Fruit fly (Drosophila melanogaster): ENCODE measurements around the gene Hsp67Bc.

The Hsp67Bc gene

DNA sequence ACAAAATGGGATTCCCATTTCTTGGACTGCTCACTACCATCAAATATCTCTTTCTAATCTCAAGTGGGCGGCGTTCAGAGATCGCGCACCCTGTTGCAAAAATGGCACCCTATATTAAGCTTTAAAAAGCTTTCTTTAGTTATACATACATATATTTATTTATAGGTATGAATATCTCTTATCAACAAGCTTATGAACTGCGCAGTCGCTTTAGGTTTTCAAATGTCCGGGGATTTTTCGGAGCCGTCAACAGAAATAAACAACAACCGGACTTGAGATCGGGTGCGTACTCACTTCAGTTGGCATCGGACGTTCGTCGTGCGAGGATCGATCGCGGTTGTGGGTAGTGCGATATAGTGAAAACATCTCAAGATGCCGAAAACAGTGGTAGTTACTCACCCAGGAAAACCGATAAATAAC is 23.0 kb downstream of the Hsp67Bc start, which contains the start of gene PGRP-LF (continued):
- TF ChIP-seq Sox100B (GFP tag; optimal IDR thresholded peaks at IDR 0.05) (no peak), sc (optimal IDR thresholded peaks at IDR 0.05) (no peak), sc (GFP tag; optimal IDR thresholded peaks at IDR 0.05) (no peak), CG12299 (tag; optimal IDR thresholded peaks at IDR 0.05) (peak; percentile 18), CG8281 (tag; optimal IDR thresholded peaks at IDR 0.05) (no peak), Rx (GFP tag; IDR thresholded peaks at IDR 0.05) (no peak), Hand (GFP tag; optimal IDR thresholded peaks at IDR 0.05) (no peak), Asciz (GFP tag; optimal IDR thresholded peaks at IDR 0.05) (no peak), phol (tag; optimal IDR thresholded peaks at IDR 0.05) (no peak), CG2129 (GFP tag; IDR thresholded peaks at IDR 0.05; ENCODE audit: partially characterized antibody) (no peak), Scr (GFP tag; IDR thresholded peaks at IDR 0.05; ENCODE audit: partially characterized antibody) (no peak; the same call in 1 of the 2 replicates), cas (GFP tag; IDR thresholded peaks at IDR 0.05) (no peak), CG31224 (GFP tag; IDR thresholded peaks at IDR 0.05) (no peak), kni (GFP tag; optimal IDR thresholded peaks at IDR 0.05) (no peak), CG6654 (GFP tag; optimal IDR thresholded peaks at IDR 0.05) (no peak), Adf1 (GFP tag; IDR thresholded peaks at IDR 0.05) (peak; percentile 70; the same call in 1 of the 2 replicates), CG7372 (GFP tag; IDR thresholded peaks at IDR 0.05) (no peak), caup (GFP tag; optimal IDR thresholded peaks at IDR 0.05; ENCODE audit: severe bottlenecking) (peak; percentile 24), dm (GFP tag; optimal IDR thresholded peaks at IDR 0.05) (no peak), Oaz (GFP tag; IDR thresholded peaks at IDR 0.05) (no peak), toy (GFP tag; IDR thresholded peaks at IDR 0.05) (no peak), pan (optimal IDR thresholded peaks at IDR 0.05) (no peak), pan (GFP tag; optimal IDR thresholded peaks at IDR 0.05 in 1 of 2, IDR thresholded peaks at IDR 0.05 in 1 of 2) (peak in 1 of 2 experiments; percentile 5), ab (GFP tag; optimal IDR thresholded peaks at IDR 0.05) (no peak), CG17359 (tag; optimal IDR thresholded peaks at IDR 0.05) (peak; percentile 4), CG10654 (GFP tag; optimal IDR thresholded peaks at IDR 0.05) (no peak), repo (GFP tag; optimal IDR thresholded peaks at IDR 0.05) (no peak), ato (GFP tag; IDR thresholded peaks at IDR 0.05; ENCODE audit: partially characterized antibody) (no peak), CG6272 (GFP tag; IDR thresholded peaks at IDR 0.05) (no peak), CG4360 (GFP tag; IDR thresholded peaks at IDR 0.05) (no peak), CG11696 (GFP tag; IDR thresholded peaks at IDR 0.05) (no peak), amos (GFP tag; IDR thresholded peaks at IDR 0.05; ENCODE audit: partially characterized antibody) (no peak; the same call in 1 of the 2 replicates), knrl (GFP tag; IDR thresholded peaks at IDR 0.05; ENCODE audit: partially characterized antibody) (no peak), Hmr (GFP tag; optimal IDR thresholded peaks at IDR 0.05) (peak; percentile 33), Dp (GFP tag; optimal IDR thresholded peaks at IDR 0.05) (no peak), CG18262 (tag; optimal IDR thresholded peaks at IDR 0.05) (no peak), CG2120 (GFP tag; optimal IDR thresholded peaks at IDR 0.05) (peak; percentile 57), CG4820 (GFP tag; optimal IDR thresholded peaks at IDR 0.05) (no peak), exex (tag; optimal IDR thresholded peaks at IDR 0.05) (peak; percentile 2), seq (GFP tag; IDR thresholded peaks at IDR 0.05) (no peak), abd-A (tag; optimal IDR thresholded peaks at IDR 0.05) (peak; percentile 72), CG3995 (GFP tag; optimal IDR thresholded peaks at IDR 0.05) (no peak), Atf-2 (GFP tag; optimal IDR thresholded peaks at IDR 0.05) (no peak), CG12769 (tag; optimal IDR thresholded peaks at IDR 0.05) (peak; percentile 70), Pdp1 (GFP tag; optimal IDR thresholded peaks at IDR 0.05) (peak in 1 of 2 experiments; percentile 1), hb (GFP tag; IDR thresholded peaks at IDR 0.05; ENCODE audit: partially characterized antibody) (no peak), CG3847 (GFP tag; IDR thresholded peaks at IDR 0.05) (no peak), Tbp (GFP tag; optimal IDR thresholded peaks at IDR 0.05) (no peak), yki (optimal IDR thresholded peaks at IDR 0.05) (no peak), CG14441 (GFP tag; IDR thresholded peaks at IDR 0.05) (no peak), mirr (GFP tag; optimal IDR thresholded peaks at IDR 0.05) (peak; percentile 5), stwl (tag; optimal IDR thresholded peaks at IDR 0.05) (no peak)

All from whole organism, embryonic.